Fruit fly (Drosophila melanogaster) whole organism, embryonic: ENCODE data around the gene Sry-alpha.
A peak's percentile ranks its signal among the peaks of the same experiment; 100 is the strongest.

Experiments used
- Atf3 ChIP-seq: fragments of 200-800 bp; sonication (Bioruptor generic); optimal IDR thresholded peaks from 3 replicates; lab custom pipeline; 2016; ENCODE audit warnings: missing biosample characterization, missing genetic modification characterization
- CG10431 ChIP-seq: fragments of 200-800 bp; sonication (Bioruptor generic); optimal IDR thresholded peaks from 3 replicates; lab custom pipeline; 2018; ENCODE audit warnings: missing biosample characterization, mild to moderate bottlenecking, missing genetic modification characterization
- CG11398 ChIP-seq: fragments of 200-800 bp; sonication (Bioruptor generic); optimal IDR thresholded peaks from 2 replicates; lab custom pipeline; 2016; ENCODE audit warnings: missing biosample characterization, missing genetic modification characterization
- CG12659 ChIP-seq: fragments of 200-800 bp; sonication (Bioruptor generic); optimal IDR thresholded peaks from 3 replicates; lab custom pipeline; 2017; ENCODE audit warnings: mild to moderate bottlenecking, missing biosample characterization, missing genetic modification reagents, missing genetic modification characterization
- CG13287 ChIP-seq: fragments of 200-800 bp; sonication (Bioruptor generic); IDR thresholded peaks from 2 replicates; pipeline ENCODE4 v1.3.6; 2022; ENCODE audit warnings: missing biosample characterization, missing genetic modification characterization; ENCODE audit not compliant: partially characterized antibody
- CG17359 ChIP-seq: fragments of 200-800 bp; sonication (Bioruptor generic); optimal IDR thresholded peaks from 3 replicates; lab custom pipeline; 2018; ENCODE audit warnings: missing biosample characterization, mild to moderate bottlenecking, missing genetic modification characterization, moderate library complexity
- CG2116 ChIP-seq: fragments of 200-800 bp; sonication (Bioruptor generic); optimal IDR thresholded peaks from 3 replicates; lab custom pipeline; 2018; ENCODE audit warnings: missing biosample characterization, mild to moderate bottlenecking, missing genetic modification characterization
- CG3847 ChIP-seq: fragments of 200-800 bp; sonication (Bioruptor generic); IDR thresholded peaks from 2 replicates; pipeline ENCODE4 v1.3.6; 2022; ENCODE audit warnings: missing biosample characterization, missing genetic modification characterization
- CG4424 ChIP-seq: fragments of 200-800 bp; sonication (Bioruptor generic); optimal IDR thresholded peaks from 3 replicates; lab custom pipeline; 2016; ENCODE audit warnings: missing biosample characterization, missing genetic modification characterization
- CG6254 ChIP-seq: fragments of 200-800 bp; sonication (Bioruptor generic); optimal IDR thresholded peaks from 3 replicates; lab custom pipeline; 2017; ENCODE audit warnings: mild to moderate bottlenecking, missing biosample characterization, missing genetic modification reagents, missing genetic modification characterization
- CG7556 ChIP-seq: fragments of 200-800 bp; sonication (Bioruptor generic); optimal IDR thresholded peaks from 2 replicates; lab custom pipeline; 2017; ENCODE audit warnings: missing biosample characterization, mild to moderate bottlenecking, missing genetic modification characterization
- CG8388 ChIP-seq: fragments of 200-800 bp; sonication (Bioruptor generic); optimal IDR thresholded peaks from 2 replicates; lab custom pipeline; 2019; ENCODE audit warnings: missing biosample characterization, mild to moderate bottlenecking, missing genetic modification characterization, moderate library complexity
- CG8944 ChIP-seq: fragments of 200-800 bp; sonication (Bioruptor generic); optimal IDR thresholded peaks from 3 replicates; lab custom pipeline; 2016; ENCODE audit warnings: missing biosample characterization, missing genetic modification characterization
- CG9609 ChIP-seq: fragments of 200-800 bp; sonication (Bioruptor generic); optimal IDR thresholded peaks from 3 replicates; lab custom pipeline; 2016; ENCODE audit warnings: missing biosample characterization, missing genetic modification characterization
- CG9797 ChIP-seq: fragments of 200-800 bp; sonication (Bioruptor generic); optimal IDR thresholded peaks from 3 replicates; lab custom pipeline; 2018; ENCODE audit warnings: missing biosample characterization, mild to moderate bottlenecking, missing genetic modification characterization
- CG9932 ChIP-seq: fragments of 200-800 bp; sonication (Bioruptor generic); IDR thresholded peaks from 2 replicates; pipeline ENCODE4 v1.3.6; 2022; ENCODE audit warnings: missing biosample characterization, missing genetic modification characterization
- Chrac-16 ChIP-seq: fragments of 200-800 bp; sonication (Bioruptor generic); optimal IDR thresholded peaks from 3 replicates; lab custom pipeline; 2016; ENCODE audit warnings: missing biosample characterization, missing genetic modification characterization
- Dad ChIP-seq: fragments of 200-800 bp; sonication (Bioruptor generic); optimal IDR thresholded peaks from 3 replicates; lab custom pipeline; 2016; ENCODE audit warnings: missing biosample characterization, missing genetic modification characterization
- Dek ChIP-seq: fragments of 200-800 bp; sonication (Bioruptor generic); optimal IDR thresholded peaks from 3 replicates; lab custom pipeline; 2019; ENCODE audit warnings: missing biosample characterization, mild to moderate bottlenecking, missing genetic modification characterization, moderate library complexity
- Dref ChIP-seq: fragments of 200-800 bp; sonication (Bioruptor generic); IDR thresholded peaks from 2 replicates; pipeline ENCODE4 v1.3.6; 2022; ENCODE audit warnings: missing biosample characterization, missing genetic modification characterization
- Drgx ChIP-seq: fragments of 200-800 bp; sonication (Bioruptor generic); IDR thresholded peaks from 2 replicates; pipeline ENCODE4 v1.3.6; 2022; ENCODE audit warnings: missing biosample characterization, missing genetic modification characterization
- Elba2 ChIP-seq: fragments of 200-800 bp; sonication (Bioruptor generic); optimal IDR thresholded peaks from 3 replicates; lab custom pipeline; 2016; ENCODE audit warnings: missing biosample characterization, missing genetic modification characterization
- GATAe ChIP-seq: fragments of 200-800 bp; sonication (Bioruptor generic); conservative IDR thresholded peaks from 2 replicates; pipeline ENCODE4 v1.3.6; 2022; ENCODE audit warnings: missing biosample characterization, missing genetic modification characterization
- Hr78 ChIP-seq, 2 experiments: fragments of 200-800 bp in 1 of 2; fragments of >200 bp in 1 of 2; sonication (Bioruptor generic) in 1 of 2; optimal IDR thresholded peaks; 2 replicates each; lab custom pipeline; 2017 to 2019; ENCODE audit warnings: missing biosample characterization in 2 of 2, missing genetic modification characterization in 2 of 2, mild to moderate bottlenecking in 1 of 2, moderate library complexity in 1 of 2
- MBD-R2 ChIP-seq: fragments of 200-800 bp; sonication (Bioruptor generic); IDR thresholded peaks from 2 replicates; pipeline ENCODE4 v1.3.6; 2022; ENCODE audit warnings: missing biosample characterization, missing genetic modification characterization
- MESR4 ChIP-seq: fragments of 200-800 bp; sonication (Bioruptor generic); optimal IDR thresholded peaks from 2 replicates; lab custom pipeline; 2018; ENCODE audit warnings: missing biosample characterization, mild to moderate bottlenecking, missing genetic modification characterization, moderate library complexity
- Mes4 ChIP-seq: fragments of 200-800 bp; sonication (Bioruptor generic); optimal IDR thresholded peaks from 2 replicates; lab custom pipeline; 2016; ENCODE audit warnings: missing biosample characterization, missing genetic modification characterization
- NK7.1 ChIP-seq: fragments of 200-800 bp; sonication (Bioruptor generic); optimal IDR thresholded peaks from 3 replicates; lab custom pipeline; 2016; ENCODE audit warnings: missing biosample characterization, missing genetic modification characterization
- Sox102F ChIP-seq: fragments of 200-800 bp; sonication (Bioruptor generic); optimal IDR thresholded peaks from 2 replicates; lab custom pipeline; 2018; ENCODE audit warnings: missing biosample characterization, mild to moderate bottlenecking, missing genetic modification characterization, moderate library complexity
- Sry-δ ChIP-seq: fragments of 200-800 bp; sonication (Bioruptor generic); optimal IDR thresholded peaks from 2 replicates; lab custom pipeline; 2016; ENCODE audit warnings: missing biosample characterization, missing genetic modification characterization
- YL-1 ChIP-seq: fragments of 200-800 bp; sonication (Bioruptor generic); optimal IDR thresholded peaks from 3 replicates; lab custom pipeline; 2017; ENCODE audit warnings: missing biosample characterization, mild to moderate bottlenecking, missing genetic modification characterization
- ci ChIP-seq: fragments of 200-800 bp; sonication (Bioruptor generic); IDR thresholded peaks from 3 replicates; pipeline ENCODE4 v1.3.6; 2022; ENCODE audit warnings: missing biosample characterization, missing genetic modification characterization
- dm ChIP-seq: fragments of 200-800 bp; sonication (Bioruptor generic); optimal IDR thresholded peaks from 3 replicates; lab custom pipeline; 2016; ENCODE audit warnings: missing biosample characterization, missing genetic modification characterization
- dmrt11E ChIP-seq: fragments of 200-800 bp; sonication (Bioruptor generic); optimal IDR thresholded peaks from 3 replicates; lab custom pipeline; 2018; ENCODE audit warnings: missing biosample characterization, mild to moderate bottlenecking, missing genetic modification characterization, moderate library complexity
- dysf ChIP-seq: fragments of 200-800 bp; sonication (Bioruptor generic); IDR thresholded peaks from 3 replicates; pipeline ENCODE4 v1.3.6; 2022; ENCODE audit warnings: missing biosample characterization, missing genetic modification characterization
- jumu ChIP-seq: fragments of 200-800 bp; sonication (Bioruptor generic); optimal IDR thresholded peaks from 3 replicates; lab custom pipeline; 2016; ENCODE audit warnings: missing biosample characterization, missing genetic modification characterization
- kay ChIP-seq: fragments of 200-800 bp; sonication (Bioruptor generic); optimal IDR thresholded peaks from 2 replicates; lab custom pipeline; 2016; ENCODE audit warnings: missing biosample characterization, missing genetic modification characterization
- lilli ChIP-seq: fragments of 200-800 bp; sonication (Bioruptor generic); optimal IDR thresholded peaks from 3 replicates; lab custom pipeline; 2016; ENCODE audit warnings: missing biosample characterization, missing genetic modification characterization
- maf-S ChIP-seq: fragments of 200-800 bp; sonication (Bioruptor generic); optimal IDR thresholded peaks from 2 replicates; lab custom pipeline; 2016; ENCODE audit warnings: missing biosample characterization, missing genetic modification characterization
- p53 ChIP-seq: fragments of 200-800 bp; sonication (Bioruptor generic); optimal IDR thresholded peaks from 2 replicates; lab custom pipeline; 2016; ENCODE audit warnings: missing biosample characterization, missing genetic modification characterization
- pan ChIP-seq, 4 experiments: fragments of >200 bp in 3 of 4; fragments of 200-800 bp in 1 of 4; sonication (Bioruptor generic) in 1 of 4; optimal IDR thresholded peaks in 3 of 4; IDR thresholded peaks in 1 of 4; 2 replicates each; pipeline versions ENCODE4 v1.3.6 to Lab custom; 2017 to 2022; ENCODE audit warnings: missing biosample characterization in 2 of 4, missing genetic modification characterization in 2 of 4, mixed read lengths in 1 of 4
- pho ChIP-seq: fragments of 200-800 bp; sonication (Bioruptor generic); optimal IDR thresholded peaks from 2 replicates; lab custom pipeline; 2016; ENCODE audit warnings: missing biosample characterization, missing genetic modification characterization
- pita ChIP-seq: fragments of 200-800 bp; sonication (Bioruptor generic); optimal IDR thresholded peaks from 2 replicates; lab custom pipeline; 2017; ENCODE audit warnings: missing biosample characterization, mild to moderate bottlenecking, missing genetic modification characterization
- pzg ChIP-seq: fragments of 200-800 bp; sonication (Bioruptor generic); optimal IDR thresholded peaks from 3 replicates; lab custom pipeline; 2018; ENCODE audit warnings: missing biosample characterization, mild to moderate bottlenecking, missing genetic modification characterization, moderate library complexity
- row ChIP-seq: fragments of 200-800 bp; sonication (Bioruptor generic); IDR thresholded peaks from 3 replicates; pipeline ENCODE4 v1.3.6; 2022; ENCODE audit warnings: missing biosample characterization, missing genetic modification characterization
- vvl ChIP-seq: fragments of 200-800 bp; sonication (Bioruptor generic); IDR thresholded peaks from 2 replicates; pipeline ENCODE4 v1.3.6; 2022; ENCODE audit warnings: missing biosample characterization, missing genetic modification characterization

The Sry-alpha gene

dm6 chr3R:30021559-30022451 lies 17.7 kb upstream of the Sry-alpha start, which contains the start of gene Mgat2 (continued):
- TF ChIP-seq CG11398 = peak; percentile 31

- TF ChIP-seq CG2116 (GFP tag; lab: Kevin White, UChicago) = peak; percentile 97
- TF ChIP-seq kay = no peak
- no peak for TF ChIP-seq GATAe
- peak; percentile 26 for TF ChIP-seq maf-S
- no peak for TF ChIP-seq CG4424 (GFP tag; lab: Kevin White, UChicago)
- TF ChIP-seq CG8944 (GFP tag; lab: Kevin White, UChicago) = peak; percentile 50
- peak; percentile 1 for TF ChIP-seq Dek (tag; lab: Kevin White, UChicago)
- no peak for TF ChIP-seq Drgx (GFP tag; lab: Robert Waterston, UW)
- peak; percentile 0 for TF ChIP-seq dmrt11E (tag; lab: Kevin White, UChicago)
- peak; percentile 58 for TF ChIP-seq YL-1 (GFP tag; lab: Kevin White, UChicago)
- no peak for TF ChIP-seq CG7556 (GFP tag; lab: Kevin White, UChicago)
- no peak for TF ChIP-seq pho (GFP tag; lab: Kevin White, UChicago)
- no peak for TF ChIP-seq CG8388 (GFP tag; lab: Kevin White, UChicago)
- no peak for TF ChIP-seq CG17359 (tag; lab: Kevin White, UChicago)
- peak; percentile 57 for TF ChIP-seq CG13287
- peak; percentile 85 for TF ChIP-seq pita (GFP tag; lab: Kevin White, UChicago)
- TF ChIP-seq lilli (GFP tag; lab: Kevin White, UChicago) = peak; percentile 5
- peak; percentile 49 for TF ChIP-seq CG9609 (GFP tag; lab: Kevin White, UChicago)
- TF ChIP-seq Atf3 (GFP tag; lab: Kevin White, UChicago) = peak; percentile 18
- TF ChIP-seq jumu (GFP tag; lab: Kevin White, UChicago) = peak; percentile 15
- TF ChIP-seq Elba2 (GFP tag; lab: Kevin White, UChicago) = no peak
- no peak for TF ChIP-seq Chrac-16 (GFP tag; lab: Kevin White, UChicago)
- peak; percentile 76 for TF ChIP-seq Sry-δ (GFP tag; lab: Kevin White, UChicago)
- peak; percentile 6 for TF ChIP-seq CG10431 (GFP tag; lab: Kevin White, UChicago)
- peak; percentile 98 for TF ChIP-seq Dref
- no peak for TF ChIP-seq pan (optimal IDR thresholded peaks at IDR 0.05; lab: Kevin White, UChicago)
- peak in 1 of 2 experiments; percentile 26 for TF ChIP-seq pan (GFP tag; optimal IDR thresholded peaks at IDR 0.05 in 1 of 2, IDR thresholded peaks at IDR 0.05 in 1 of 2)
- peak; percentile 43 for TF ChIP-seq CG9797 (GFP tag; lab: Kevin White, UChicago)
- peak; percentile 26; the same call in 2 of the 3 replicates for TF ChIP-seq row (GFP tag; lab: Robert Waterston, UW)
- TF ChIP-seq CG9932 (GFP tag; lab: Robert Waterston, UW) = peak; percentile 65
- peak; percentile 37; the same call in 1 of the 3 replicates for TF ChIP-seq dysf (GFP tag; lab: Robert Waterston, UW)
- TF ChIP-seq NK7.1 (GFP tag; lab: Kevin White, UChicago) = no peak
- peak; percentile 39 for TF ChIP-seq p53
- peak; percentile 44 for TF ChIP-seq CG12659
- TF ChIP-seq pzg = peak; percentile 98
- no peak for TF ChIP-seq Dad
- peak; percentile 27 for TF ChIP-seq Mes4 (GFP tag; lab: Kevin White, UChicago)
- peak; percentile 76 for TF ChIP-seq CG3847
- peak; percentile 32; the same call in 1 of the 3 replicates for TF ChIP-seq ci (GFP tag; lab: Robert Waterston, UW)
- TF ChIP-seq CG6254 (GFP tag; lab: Kevin White, UChicago) = peak; percentile 86
- TF ChIP-seq Sox102F (GFP tag; lab: Kevin White, UChicago) = no peak
- peak in 1 of 2 experiments; percentile 99 for TF ChIP-seq Hr78 (GFP tag; optimal IDR thresholded peaks at IDR 0.05; lab: Kevin White, UChicago)
- TF ChIP-seq MESR4 (GFP tag; lab: Kevin White, UChicago) = peak; percentile 94
- no peak for TF ChIP-seq vvl
- peak; percentile 85 for TF ChIP-seq MBD-R2
- TF ChIP-seq dm = peak; percentile 32
Observed at dm6 chr3R:30022452-30023028, 17.0 kb upstream of the Sry-alpha start, which contains the start of the genes RpS28a and Axn. RpS28a (minus strand) TSS chr3R:30022648. Axn (plus strand) TSS chr3R:30022842.
